Fruit fly (Drosophila melanogaster) Kc167 (cell line): ENCODE data around the gene CG9483.

Source experiments
- Myc ChIP-seq: fragments of >200 bp; optimal IDR thresholded peaks from 2 replicates; lab custom pipeline; 2017; ENCODE audit warnings: missing external identifiers
- Sin3A ChIP-seq: fragments of >200 bp; optimal IDR thresholded peaks from 2 replicates; lab custom pipeline; 2018; ENCODE audit warnings: missing external identifiers
- h ChIP-seq: fragments of >200 bp; optimal IDR thresholded peaks from 3 replicates; lab custom pipeline; 2018; ENCODE audit warnings: missing external identifiers
- insv ChIP-seq: fragments of >200 bp; optimal IDR thresholded peaks from 3 replicates; lab custom pipeline; 2018; ENCODE audit warnings: missing external identifiers
- psq ChIP-seq: fragments of >200 bp; optimal IDR thresholded peaks from 2 replicates; lab custom pipeline; 2017; ENCODE audit warnings: missing external identifiers
- ttk ChIP-seq: sonication (Bioruptor generic); optimal IDR thresholded peaks from 2 replicates; lab custom pipeline; 2017; ENCODE audit warnings: missing external identifiers

DNA sequence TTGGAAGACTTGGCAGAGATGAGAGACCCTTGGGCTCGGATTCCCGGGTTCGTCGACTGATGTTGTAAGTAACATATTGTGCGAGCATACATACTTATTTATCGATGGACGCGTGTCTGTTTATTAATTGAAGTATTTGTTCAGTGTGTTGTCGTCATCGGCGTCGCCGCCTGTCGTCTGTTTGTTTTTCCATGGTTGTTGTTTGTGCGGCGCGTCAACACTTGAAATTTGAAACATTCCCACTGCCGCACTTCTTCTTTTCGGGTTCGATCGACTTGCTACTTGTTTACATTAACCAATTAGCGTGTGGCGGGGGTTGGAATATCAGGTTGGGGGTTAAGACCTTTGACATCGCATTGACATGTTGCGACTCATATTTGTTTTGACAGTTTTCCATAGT lies 14.3 kb upstream of the CG9483 start:
- TF ChIP-seq psq (no peak), insv (lab: Kevin White, UChicago) (no peak), Myc (lab: Kevin White, UChicago) (no peak), Sin3A (lab: Kevin White, UChicago) (no peak), ttk (no peak), h (lab: Kevin White, UChicago) (no peak)
